Fruit fly (Drosophila melanogaster) whole organism, embryonic: Measurements from ENCODE around the gene CG14079.
A peak's percentile ranks its signal among the peaks of the same experiment; 100 is the strongest.

Experiments used
- ATbp ChIP-seq: fragments of 200-800 bp; sonication (Bioruptor generic); optimal IDR thresholded peaks from 2 replicates; lab custom pipeline; 2017; ENCODE audit warnings: missing biosample characterization, mild to moderate bottlenecking, missing genetic modification characterization, missing genetic modification reagents
- Atf-2 ChIP-seq: fragments of 200-800 bp; sonication (Bioruptor generic); optimal IDR thresholded peaks from 2 replicates; lab custom pipeline; 2016; ENCODE audit warnings: missing biosample characterization, missing genetic modification characterization
- BEAF-32 ChIP-seq: fragments of 200-800 bp; sonication (Bioruptor generic); optimal IDR thresholded peaks from 3 replicates; lab custom pipeline; 2017; ENCODE audit warnings: missing biosample characterization, missing genetic modification characterization, mild to moderate bottlenecking, moderate library complexity, missing genetic modification reagents
- CG10209 ChIP-seq: fragments of 200-800 bp; sonication (Bioruptor generic); optimal IDR thresholded peaks from 3 replicates; lab custom pipeline; 2017; ENCODE audit warnings: missing biosample characterization, mild to moderate bottlenecking, missing genetic modification characterization, missing genetic modification reagents
- CG1024 ChIP-seq: fragments of 200-800 bp; sonication (Bioruptor generic); IDR thresholded peaks from 2 replicates; pipeline ENCODE4 v1.3.6; 2022; ENCODE audit warnings: missing biosample characterization, missing genetic modification characterization
- CG11504 ChIP-seq: fragments of 200-800 bp; sonication (Bioruptor generic); optimal IDR thresholded peaks from 3 replicates; lab custom pipeline; 2019; ENCODE audit warnings: missing biosample characterization, mild to moderate bottlenecking, missing genetic modification characterization, moderate library complexity
- CG12769 ChIP-seq: fragments of 200-800 bp; sonication (Bioruptor generic); optimal IDR thresholded peaks from 2 replicates; lab custom pipeline; 2019; ENCODE audit warnings: missing biosample characterization, mild to moderate bottlenecking, missing genetic modification characterization, moderate library complexity
- CG13287 ChIP-seq: fragments of 200-800 bp; sonication (Bioruptor generic); IDR thresholded peaks from 2 replicates; pipeline ENCODE4 v1.3.6; 2022; ENCODE audit warnings: missing biosample characterization, missing genetic modification characterization; ENCODE audit not compliant: partially characterized antibody
- CG14860 ChIP-seq: fragments of 200-800 bp; sonication (Bioruptor generic); IDR thresholded peaks from 3 replicates; pipeline ENCODE4 v1.3.6; 2022; ENCODE audit warnings: missing biosample characterization, missing genetic modification characterization; ENCODE audit not compliant: partially characterized antibody
- CG17361 ChIP-seq: fragments of 200-800 bp; sonication (Bioruptor generic); IDR thresholded peaks from 3 replicates; pipeline ENCODE4 v1.3.6; 2022; ENCODE audit warnings: missing biosample characterization, missing genetic modification characterization
- CG31441 ChIP-seq: fragments of 200-800 bp; sonication (Bioruptor generic); IDR thresholded peaks from 2 replicates; pipeline ENCODE4 v1.3.6; 2022; ENCODE audit warnings: missing biosample characterization, missing genetic modification characterization
- CG4820 ChIP-seq: fragments of 200-800 bp; sonication (Bioruptor generic); optimal IDR thresholded peaks from 3 replicates; lab custom pipeline; 2016; ENCODE audit warnings: missing biosample characterization, missing genetic modification characterization
- CG6689 ChIP-seq: fragments of 200-800 bp; sonication (Bioruptor generic); IDR thresholded peaks from 2 replicates; pipeline ENCODE4 v1.3.6; 2022; ENCODE audit warnings: missing biosample characterization, missing genetic modification characterization
- CG7357 ChIP-seq: fragments of 200-800 bp; sonication (Bioruptor generic); IDR thresholded peaks from 3 replicates; pipeline ENCODE4 v1.3.6; 2022; ENCODE audit warnings: missing biosample characterization, missing genetic modification characterization
- CG7963 ChIP-seq: fragments of 200-800 bp; sonication (Bioruptor generic); IDR thresholded peaks from 3 replicates; pipeline ENCODE4 v1.3.6; 2022; ENCODE audit warnings: missing biosample characterization, missing genetic modification characterization; ENCODE audit not compliant: partially characterized antibody
- CG9876 ChIP-seq: fragments of 200-800 bp; sonication (Bioruptor generic); optimal IDR thresholded peaks from 2 replicates; lab custom pipeline; 2016; ENCODE audit warnings: missing biosample characterization, missing genetic modification characterization
- Dbx ChIP-seq: fragments of 200-800 bp; sonication (Bioruptor generic); IDR thresholded peaks from 3 replicates; pipeline ENCODE4 v1.3.6; 2022; ENCODE audit warnings: missing biosample characterization, missing genetic modification characterization
- Eip74EF ChIP-seq, 2 experiments: fragments of 200-800 bp in 1 of 2; fragments of >200 bp in 1 of 2; sonication (Bioruptor generic) in 1 of 2; optimal IDR thresholded peaks; 2 replicates each; lab custom pipeline; 2017 to 2019; ENCODE audit warnings: missing biosample characterization in 2 of 2, missing genetic modification characterization in 2 of 2, mild to moderate bottlenecking in 1 of 2, moderate library complexity in 1 of 2
- Elba2 ChIP-seq: fragments of 200-800 bp; sonication (Bioruptor generic); optimal IDR thresholded peaks from 3 replicates; lab custom pipeline; 2016; ENCODE audit warnings: missing biosample characterization, missing genetic modification characterization
- Fer2 ChIP-seq: fragments of 200-800 bp; sonication (Bioruptor generic); optimal IDR thresholded peaks from 2 replicates; lab custom pipeline; 2018; ENCODE audit warnings: missing biosample characterization, mild to moderate bottlenecking, missing genetic modification characterization, moderate library complexity
- Fer3 ChIP-seq: fragments of 200-800 bp; sonication (Bioruptor generic); optimal IDR thresholded peaks from 2 replicates; lab custom pipeline; 2018; ENCODE audit warnings: missing biosample characterization, mild to moderate bottlenecking, missing genetic modification characterization, moderate library complexity
- Med ChIP-seq: fragments of 200-800 bp; sonication (Bioruptor generic); peaks from one replicate; lab custom pipeline; 2016; ENCODE audit warnings: missing biosample characterization, missing genetic modification characterization, mild to moderate bottlenecking, inconsistent platforms, moderate library complexity
- Nf-YA ChIP-seq: fragments of 200-800 bp; sonication (Bioruptor generic); IDR thresholded peaks from 2 replicates; pipeline ENCODE4 v1.3.6; 2022; ENCODE audit warnings: missing biosample characterization, missing genetic modification characterization
- Rfx ChIP-seq: fragments of 200-800 bp; sonication (Bioruptor generic); IDR thresholded peaks from 2 replicates; pipeline ENCODE4 v1.3.6; 2022; ENCODE audit warnings: missing biosample characterization, missing genetic modification characterization
- Sox102F ChIP-seq: fragments of 200-800 bp; sonication (Bioruptor generic); optimal IDR thresholded peaks from 2 replicates; lab custom pipeline; 2018; ENCODE audit warnings: missing biosample characterization, mild to moderate bottlenecking, missing genetic modification characterization, moderate library complexity
- Sry-β ChIP-seq: fragments of 200-800 bp; sonication (Bioruptor generic); optimal IDR thresholded peaks from 2 replicates; lab custom pipeline; 2018; ENCODE audit warnings: missing biosample characterization, mild to moderate bottlenecking, missing genetic modification characterization, moderate library complexity
- abd-A ChIP-seq: fragments of 200-800 bp; sonication (Bioruptor generic); optimal IDR thresholded peaks from 3 replicates; lab custom pipeline; 2019; ENCODE audit warnings: missing biosample characterization, mild to moderate bottlenecking, missing genetic modification characterization, moderate library complexity
- chinmo ChIP-seq: fragments of 200-800 bp; sonication (Bioruptor generic); IDR thresholded peaks from 4 replicates; pipeline ENCODE4 v1.3.6; 2022; ENCODE audit warnings: missing biosample characterization, missing genetic modification characterization; ENCODE audit not compliant: partially characterized antibody
- crc ChIP-seq: fragments of 200-800 bp; sonication (Bioruptor generic); optimal IDR thresholded peaks from 2 replicates; lab custom pipeline; 2016; ENCODE audit warnings: missing biosample characterization, missing genetic modification characterization
- crol ChIP-seq: fragments of 200-800 bp; sonication (Bioruptor generic); IDR thresholded peaks from 2 replicates; pipeline ENCODE4 v1.3.6; 2022; ENCODE audit warnings: missing biosample characterization, missing genetic modification characterization
- cwo ChIP-seq: fragments of 200-800 bp; sonication (Bioruptor generic); optimal IDR thresholded peaks from 3 replicates; lab custom pipeline; 2017; ENCODE audit warnings: missing biosample characterization, missing genetic modification characterization, mild to moderate bottlenecking, moderate library complexity, missing genetic modification reagents
- eve ChIP-seq, 2 experiments: fragments of >200 bp; optimal IDR thresholded peaks; 2 replicates each; lab custom pipeline; 2017; ENCODE audit warnings: missing biosample characterization in 2 of 2, missing genetic modification characterization in 2 of 2
- fd102C ChIP-seq: fragments of 200-800 bp; sonication (Bioruptor generic); optimal IDR thresholded peaks from 2 replicates; lab custom pipeline; 2018; ENCODE audit warnings: missing biosample characterization, mild to moderate bottlenecking, missing genetic modification characterization, moderate library complexity
- ftz-f1 ChIP-seq: fragments of 200-800 bp; sonication (Bioruptor generic); optimal IDR thresholded peaks from 2 replicates; lab custom pipeline; 2016; ENCODE audit warnings: missing biosample characterization, missing genetic modification characterization
- gem ChIP-seq: fragments of 200-800 bp; sonication (Bioruptor generic); optimal IDR thresholded peaks from 2 replicates; lab custom pipeline; 2019; ENCODE audit warnings: missing biosample characterization, mild to moderate bottlenecking, missing genetic modification characterization, moderate library complexity
- kni ChIP-seq: fragments of 200-800 bp; sonication (Bioruptor generic); optimal IDR thresholded peaks from 3 replicates; lab custom pipeline; 2017; ENCODE audit warnings: mild to moderate bottlenecking, missing biosample characterization, missing genetic modification reagents, missing genetic modification characterization
- lab ChIP-seq: fragments of 200-800 bp; sonication (Bioruptor generic); optimal IDR thresholded peaks from 3 replicates; lab custom pipeline; 2017; ENCODE audit warnings: missing biosample characterization, missing genetic modification characterization, mild to moderate bottlenecking, moderate library complexity, missing genetic modification reagents
- pum ChIP-seq: fragments of 200-800 bp; sonication (Bioruptor generic); optimal IDR thresholded peaks from 2 replicates; lab custom pipeline; 2016; ENCODE audit warnings: missing biosample characterization, missing genetic modification characterization
- run ChIP-seq: fragments of 200-800 bp; sonication (Bioruptor generic); optimal IDR thresholded peaks from 3 replicates; lab custom pipeline; 2018; ENCODE audit warnings: missing biosample characterization, mild to moderate bottlenecking, missing genetic modification characterization
- sc ChIP-seq, 3 experiments: fragments of >200 bp in 2 of 3; fragments of 200-800 bp in 1 of 3; sonication (Bioruptor generic) in 1 of 3; optimal IDR thresholded peaks; 2 replicates in 2 of 3; 3 replicates in 1 of 3; lab custom pipeline; 2017; ENCODE audit warnings: mild to moderate bottlenecking in 1 of 3, missing biosample characterization in 1 of 3, missing genetic modification characterization in 1 of 3, missing genetic modification reagents in 1 of 3
- sd ChIP-seq: fragments of 200-800 bp; sonication (Bioruptor generic); optimal IDR thresholded peaks from 3 replicates; lab custom pipeline; 2018; ENCODE audit warnings: missing biosample characterization, mild to moderate bottlenecking, missing genetic modification characterization, moderate library complexity
- sens ChIP-seq: fragments of 200-800 bp; sonication (Bioruptor generic); peaks from one replicate; lab custom pipeline; 2016; ENCODE audit warnings: missing biosample characterization, missing genetic modification characterization
- sr ChIP-seq: fragments of 200-800 bp; sonication (Bioruptor generic); IDR thresholded peaks from 3 replicates; pipeline ENCODE4 v1.3.6; 2022; ENCODE audit warnings: missing biosample characterization, missing genetic modification characterization
- tna ChIP-seq: fragments of 200-800 bp; sonication (Bioruptor generic); IDR thresholded peaks from 2 replicates; pipeline ENCODE4 v1.3.6; 2022; ENCODE audit warnings: missing biosample characterization, missing genetic modification characterization; ENCODE audit not compliant: partially characterized antibody
- twi ChIP-seq: fragments of 200-800 bp; optimal IDR thresholded peaks from 2 replicates; lab custom pipeline; 2019; ENCODE audit warnings: missing biosample characterization, mild to moderate bottlenecking, missing genetic modification characterization, moderate library complexity
- unpg ChIP-seq: fragments of 200-800 bp; sonication (Bioruptor generic); optimal IDR thresholded peaks from 3 replicates; lab custom pipeline; 2018; ENCODE audit warnings: missing biosample characterization, mild to moderate bottlenecking, missing genetic modification characterization, moderate library complexity
- zfh1 ChIP-seq: fragments of 200-800 bp; sonication (Bioruptor generic); IDR thresholded peaks from 3 replicates; pipeline ENCODE4 v1.3.6; 2022; ENCODE audit warnings: missing biosample characterization, missing genetic modification characterization

CG14079 gene

dm6 chr3L:19071173-19071844 lies 26.5 kb upstream of the CG14079 start (continued):
- TF ChIP-seq kni (GFP tag; lab: Kevin White, UChicago) (peak; percentile 9), unpg (GFP tag; lab: Kevin White, UChicago) (peak; percentile 30), CG11504 (tag; lab: Kevin White, UChicago) (peak; percentile 41), zfh1 (GFP tag; lab: Robert Waterston, UW) (no peak), eve (GFP tag; optimal IDR thresholded peaks at IDR 0.05; lab: Kevin White, UChicago) (peak in 1 of 2 experiments; percentile 53), CG4820 (GFP tag; lab: Kevin White, UChicago) (no peak), CG7357 (GFP tag; lab: Robert Waterston, UW) (no peak), crc (GFP tag; lab: Kevin White, UChicago) (no peak), CG9876 (GFP tag; lab: Kevin White, UChicago) (no peak), crol (GFP tag; lab: Robert Waterston, UW) (peak; percentile 61), CG14860 (GFP tag; lab: Robert Waterston, UW) (no peak), Fer3 (tag; lab: Kevin White, UChicago) (peak; percentile 48), CG13287 (GFP tag; lab: Robert Waterston, UW) (peak; percentile 30; the same call in 1 of the 2 replicates), chinmo (GFP tag; lab: Robert Waterston, UW) (peak; percentile 86), CG17361 (GFP tag; lab: Robert Waterston, UW) (0 out of 3 replicates have a peak, but pooled peaks have one; percentile 24), CG12769 (tag; lab: Kevin White, UChicago) (peak; percentile 71), CG6689 (no peak; the same call in 1 of the 2 replicates), Elba2 (GFP tag; lab: Kevin White, UChicago) (no peak), Nf-YA (GFP tag; lab: Robert Waterston, UW) (0 out of 2 replicates have a peak, but pooled peaks have one; percentile 30), Rfx (GFP tag; lab: Robert Waterston, UW) (peak; percentile 64), twi (peak; percentile 40), CG7963 (GFP tag; lab: Robert Waterston, UW) (no peak), Fer2 (tag; lab: Kevin White, UChicago) (peak; percentile 2), run (tag; lab: Kevin White, UChicago) (peak; percentile 64), ftz-f1 (GFP tag; lab: Kevin White, UChicago) (peak; percentile 69), sd (tag; lab: Kevin White, UChicago) (peak; percentile 80), pum (GFP tag; lab: Kevin White, UChicago) (no peak), gem (tag; lab: Kevin White, UChicago) (peak; percentile 45), sens (peak; percentile 71), lab (GFP tag; lab: Kevin White, UChicago) (peak; percentile 79), tna (GFP tag; lab: Robert Waterston, UW) (no peak), Atf-2 (GFP tag; lab: Kevin White, UChicago) (no peak), Eip74EF (GFP tag; optimal IDR thresholded peaks at IDR 0.05; lab: Kevin White, UChicago) (peak in 1 of 2 experiments; percentile 45), Med (peak; percentile 79), Sry-β (no peak), sc (optimal IDR thresholded peaks at IDR 0.05; lab: Kevin White, UChicago) (no peak), sc (GFP tag; optimal IDR thresholded peaks at IDR 0.05; lab: Kevin White, UChicago) (no peak), Sox102F (GFP tag; lab: Kevin White, UChicago) (peak; percentile 56), ATbp (GFP tag; lab: Kevin White, UChicago) (peak; percentile 23), BEAF-32 (no peak), CG10209 (peak; percentile 29), fd102C (no peak), cwo (GFP tag; lab: Kevin White, UChicago) (peak; percentile 94), CG31441 (GFP tag; lab: Robert Waterston, UW) (0 out of 2 replicates have a peak, but pooled peaks have one; percentile 22), Dbx (GFP tag; lab: Robert Waterston, UW) (0 out of 3 replicates have a peak, but pooled peaks have one; percentile 33), sr (GFP tag; lab: Robert Waterston, UW) (peak; percentile 98), abd-A (tag; lab: Kevin White, UChicago) (peak; percentile 84), CG1024 (GFP tag; lab: Robert Waterston, UW) (no peak)
